Worm (Caenorhabditis elegans): ENCODE data around the gene tsp-18.

- TF ChIP-seq nhr-28 (tag; optimal IDR thresholded peaks at IDR 0.05): no peak
- no peak for TF ChIP-seq ztf-11 (tag; optimal IDR thresholded peaks at IDR 0.05)
- no peak for TF ChIP-seq lsy-2 (tag; optimal IDR thresholded peaks at IDR 0.05)
- no peak for TF ChIP-seq M03D4.4 (tag; optimal IDR thresholded peaks at IDR 0.05)
- no peak for TF ChIP-seq unc-39 (tag; optimal IDR thresholded peaks at IDR 0.05)
- no peak for TF ChIP-seq bed-3 (GFP tag; optimal IDR thresholded peaks at IDR 0.05)
- TF ChIP-seq nhr-12 (tag; optimal IDR thresholded peaks at IDR 0.05): no peak
- TF ChIP-seq lin-13 (tag; optimal IDR thresholded peaks at IDR 0.05): no peak
- TF ChIP-seq pha-4 (tag; optimal IDR thresholded peaks at IDR 0.05): no peak
- no peak for TF ChIP-seq elt-1 (tag; optimal IDR thresholded peaks at IDR 0.05; ENCODE audit: borderline replicate concordance, insufficient read depth)
- no peak for TF ChIP-seq elt-3 (tag; optimal IDR thresholded peaks at IDR 0.05)
- no peak for TF ChIP-seq nhr-76 (tag; optimal IDR thresholded peaks at IDR 0.05)
- no peak for TF ChIP-seq flh-1 (GFP tag; optimal IDR thresholded peaks at IDR 0.05)
These were observed 42.1 kb downstream of the tsp-18 start for ce11 chrII:5946438-5946837.

Measured in whole organism, mixed stage, embryonic.